Fruit fly (Drosophila melanogaster): ENCODE results near the gene CG34375.

Gene CG34375

DNA sequence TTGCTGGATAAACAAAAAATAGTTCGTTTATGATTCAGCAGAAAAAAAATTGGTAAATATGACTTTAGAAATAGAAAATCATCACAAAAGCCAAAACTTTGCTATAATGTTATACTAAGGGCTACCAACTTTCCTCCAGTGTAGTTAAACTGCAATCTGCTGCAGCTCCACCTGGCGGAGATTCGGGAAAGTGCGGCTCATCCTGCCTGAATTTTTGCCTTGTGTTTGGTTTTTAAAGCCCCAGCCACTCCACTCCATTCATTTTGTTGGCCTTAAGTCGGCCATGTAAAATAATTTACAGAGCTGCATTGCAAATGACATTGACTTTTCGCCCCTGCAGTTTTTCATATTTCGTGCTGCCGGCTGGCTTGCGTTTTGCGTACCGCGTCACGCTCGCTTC lies 45.1 kb downstream of the CG34375 start:
- TF ChIP-seq CG14655 (GFP tag; optimal IDR thresholded peaks at IDR 0.05) (peak; percentile 3), CG4496 (GFP tag; IDR thresholded peaks at IDR 0.05) (no peak), CG8159 (tag; optimal IDR thresholded peaks at IDR 0.05) (peak; percentile 21)

Data from whole organism, pupa.